Fruit fly (Drosophila melanogaster) whole organism, embryonic: ENCODE measurements around the gene Unr.

Source experiments
- Awh ChIP-seq: fragments of 200-800 bp; sonication (Bioruptor generic); IDR thresholded peaks from 2 replicates; pipeline ENCODE4, ENCODE4 v1.3.6; 2022; ENCODE audit warnings: missing biosample characterization, missing genetic modification characterization
- CG10209 ChIP-seq: fragments of 200-800 bp; sonication (Bioruptor generic); optimal IDR thresholded peaks from 3 replicates; lab custom pipeline; 2017; ENCODE audit warnings: missing biosample characterization, mild to moderate bottlenecking, missing genetic modification characterization, missing genetic modification reagents
- CG10959 ChIP-seq: fragments of 200-800 bp; sonication (Bioruptor generic); IDR thresholded peaks from 2 replicates; pipeline ENCODE4 v1.3.6; 2022; ENCODE audit warnings: missing biosample characterization, missing genetic modification characterization
- CG12299 ChIP-seq: fragments of 200-800 bp; sonication (Bioruptor generic); optimal IDR thresholded peaks from 2 replicates; lab custom pipeline; 2018; ENCODE audit warnings: missing biosample characterization, mild to moderate bottlenecking, missing genetic modification characterization
- CG13424 ChIP-seq: fragments of 200-800 bp; sonication (Bioruptor generic); optimal IDR thresholded peaks from 2 replicates; lab custom pipeline; 2019; ENCODE audit warnings: missing biosample characterization, mild to moderate bottlenecking, missing genetic modification characterization, moderate library complexity
- CG15011 ChIP-seq: fragments of 200-800 bp; sonication (Bioruptor generic); optimal IDR thresholded peaks from 3 replicates; lab custom pipeline; 2018; ENCODE audit warnings: missing biosample characterization, mild to moderate bottlenecking, missing genetic modification characterization
- CG17912 ChIP-seq: fragments of 200-800 bp; sonication (Bioruptor generic); optimal IDR thresholded peaks from 2 replicates; lab custom pipeline; 2018; ENCODE audit warnings: missing biosample characterization, mild to moderate bottlenecking, missing genetic modification characterization
- CG2678 ChIP-seq: fragments of 200-800 bp; sonication (Bioruptor generic); optimal IDR thresholded peaks from 3 replicates; lab custom pipeline; 2019; ENCODE audit warnings: missing biosample characterization, mild to moderate bottlenecking, missing genetic modification characterization, moderate library complexity
- CG31224 ChIP-seq: fragments of 200-800 bp; sonication (Bioruptor generic); IDR thresholded peaks from 2 replicates; pipeline ENCODE4 v1.3.6; 2022; ENCODE audit warnings: missing biosample characterization, missing genetic modification characterization
- CG32772 ChIP-seq: fragments of 200-800 bp; sonication (Bioruptor generic); IDR thresholded peaks from 2 replicates; pipeline ENCODE4 v1.3.6; 2022; ENCODE audit warnings: missing biosample characterization, missing genetic modification characterization
- CG4854 ChIP-seq: fragments of 200-800 bp; sonication (Bioruptor generic); optimal IDR thresholded peaks from 2 replicates; lab custom pipeline; 2016; ENCODE audit warnings: missing biosample characterization, missing genetic modification characterization, inconsistent platforms
- CG5953 ChIP-seq: fragments of 200-800 bp; sonication (Bioruptor generic); IDR thresholded peaks from 2 replicates; pipeline ENCODE4 v1.3.6; 2022; ENCODE audit warnings: missing biosample characterization, missing genetic modification characterization
- CG6791 ChIP-seq: fragments of 200-800 bp; sonication (Bioruptor generic); IDR thresholded peaks from 3 replicates; pipeline ENCODE4 v1.3.6; 2022; ENCODE audit warnings: missing biosample characterization, missing genetic modification characterization; ENCODE audit not compliant: partially characterized antibody
- CG7271 ChIP-seq: fragments of 200-800 bp; sonication (Bioruptor generic); optimal IDR thresholded peaks from 2 replicates; lab custom pipeline; 2018; ENCODE audit warnings: missing biosample characterization, mild to moderate bottlenecking, missing genetic modification characterization, moderate library complexity
- CG9215 ChIP-seq: fragments of 200-800 bp; sonication (Bioruptor generic); IDR thresholded peaks from 2 replicates; pipeline ENCODE4 v1.3.6; 2022; ENCODE audit warnings: missing biosample characterization, missing genetic modification characterization
- Doc2 ChIP-seq: fragments of 200-800 bp; sonication (Bioruptor generic); IDR thresholded peaks from 2 replicates; pipeline ENCODE4 v1.3.6; 2022; ENCODE audit warnings: missing biosample characterization, missing genetic modification characterization
- Fer1 ChIP-seq: fragments of 200-800 bp; sonication (Bioruptor generic); optimal IDR thresholded peaks from 2 replicates; lab custom pipeline; 2017; ENCODE audit warnings: missing biosample characterization, mild to moderate bottlenecking, missing genetic modification characterization
- GATAe ChIP-seq: fragments of 200-800 bp; sonication (Bioruptor generic); conservative IDR thresholded peaks from 2 replicates; pipeline ENCODE4 v1.3.6; 2022; ENCODE audit warnings: missing biosample characterization, missing genetic modification characterization
- Hr78 ChIP-seq, 2 experiments: fragments of 200-800 bp in 1 of 2; fragments of >200 bp in 1 of 2; sonication (Bioruptor generic) in 1 of 2; optimal IDR thresholded peaks; 2 replicates each; lab custom pipeline; 2017 to 2019; ENCODE audit warnings: missing biosample characterization in 2 of 2, missing genetic modification characterization in 2 of 2, mild to moderate bottlenecking in 1 of 2, moderate library complexity in 1 of 2
- Oli ChIP-seq: fragments of 200-800 bp; sonication (Bioruptor generic); optimal IDR thresholded peaks from 2 replicates; lab custom pipeline; 2018; ENCODE audit warnings: missing biosample characterization, mild to moderate bottlenecking, missing genetic modification characterization, moderate library complexity
- Poxn ChIP-seq: fragments of 200-800 bp; sonication (Bioruptor generic); IDR thresholded peaks from 2 replicates; pipeline ENCODE4 v1.3.6; 2022; ENCODE audit warnings: missing biosample characterization, missing genetic modification characterization
- Ravus ChIP-seq: fragments of 200-800 bp; sonication (Bioruptor generic); IDR thresholded peaks from 2 replicates; pipeline ENCODE4 v1.3.6; 2022; ENCODE audit warnings: missing biosample characterization, missing genetic modification characterization
- Rx ChIP-seq: fragments of 200-800 bp; sonication (Bioruptor generic); IDR thresholded peaks from 2 replicates; pipeline ENCODE4 v1.3.6; 2022; ENCODE audit warnings: missing biosample characterization, missing genetic modification characterization
- Taf1 ChIP-seq: fragments of 200-800 bp; sonication (Bioruptor generic); IDR thresholded peaks from 2 replicates; pipeline ENCODE4 v1.3.6; 2022; ENCODE audit warnings: missing biosample characterization, missing genetic modification characterization
- Xbp1 ChIP-seq: fragments of 200-800 bp; sonication (Bioruptor generic); optimal IDR thresholded peaks from 3 replicates; lab custom pipeline; 2016; ENCODE audit warnings: missing biosample characterization, mild to moderate bottlenecking, missing genetic modification characterization
- abd-A ChIP-seq: fragments of 200-800 bp; sonication (Bioruptor generic); optimal IDR thresholded peaks from 3 replicates; lab custom pipeline; 2019; ENCODE audit warnings: missing biosample characterization, mild to moderate bottlenecking, missing genetic modification characterization, moderate library complexity
- ara ChIP-seq: fragments of 200-800 bp; sonication (Bioruptor generic); IDR thresholded peaks from 2 replicates; pipeline ENCODE4 v1.3.6; 2022; ENCODE audit warnings: missing biosample characterization, missing genetic modification characterization
- ato ChIP-seq: fragments of 200-800 bp; sonication (Bioruptor generic); IDR thresholded peaks from 2 replicates; pipeline ENCODE4 v1.3.6; 2022; ENCODE audit warnings: missing biosample characterization, missing genetic modification characterization; ENCODE audit not compliant: partially characterized antibody
- bsh ChIP-seq, 2 experiments: fragments of 200-800 bp; sonication (Bioruptor generic); optimal IDR thresholded peaks; 2 replicates each; lab custom pipeline; 2017 to 2018; ENCODE audit warnings: mild to moderate bottlenecking in 2 of 2, missing biosample characterization in 2 of 2, missing genetic modification characterization in 2 of 2, moderate library complexity in 1 of 2
- chinmo ChIP-seq: fragments of 200-800 bp; sonication (Bioruptor generic); IDR thresholded peaks from 4 replicates; pipeline ENCODE4 v1.3.6; 2022; ENCODE audit warnings: missing biosample characterization, missing genetic modification characterization; ENCODE audit not compliant: partially characterized antibody
- ci ChIP-seq: fragments of 200-800 bp; sonication (Bioruptor generic); IDR thresholded peaks from 3 replicates; pipeline ENCODE4 v1.3.6; 2022; ENCODE audit warnings: missing biosample characterization, missing genetic modification characterization
- crol ChIP-seq: fragments of 200-800 bp; sonication (Bioruptor generic); IDR thresholded peaks from 2 replicates; pipeline ENCODE4 v1.3.6; 2022; ENCODE audit warnings: missing biosample characterization, missing genetic modification characterization
- da ChIP-seq: fragments of 200-800 bp; sonication (Bioruptor generic); optimal IDR thresholded peaks from 2 replicates; lab custom pipeline; 2016; ENCODE audit warnings: missing biosample characterization, missing genetic modification characterization
- dimm ChIP-seq: fragments of 200-800 bp; sonication (Bioruptor generic); IDR thresholded peaks from 2 replicates; pipeline ENCODE4 v1.3.6; 2022; ENCODE audit warnings: missing biosample characterization, missing genetic modification characterization
- dmrt99B ChIP-seq: fragments of 200-800 bp; sonication (Bioruptor generic); optimal IDR thresholded peaks from 2 replicates; lab custom pipeline; 2018; ENCODE audit warnings: missing biosample characterization, mild to moderate bottlenecking, missing genetic modification characterization, moderate library complexity
- esg ChIP-seq: fragments of 200-800 bp; sonication (Bioruptor generic); conservative IDR thresholded peaks from 2 replicates; pipeline ENCODE4 v1.3.6; 2022; ENCODE audit warnings: missing biosample characterization, missing genetic modification characterization
- hkb ChIP-seq, 2 experiments: fragments of 200-800 bp in 1 of 2; fragments of >200 bp in 1 of 2; sonication (Bioruptor generic) in 1 of 2; IDR thresholded peaks in 1 of 2; optimal IDR thresholded peaks in 1 of 2; 2 replicates each; pipeline versions ENCODE4 v1.3.6 to Lab custom; 2017 to 2022; ENCODE audit warnings: missing biosample characterization in 1 of 2, missing genetic modification characterization in 1 of 2
- kah ChIP-seq: fragments of 200-800 bp; sonication (Bioruptor generic); optimal IDR thresholded peaks from 2 replicates; lab custom pipeline; 2018; ENCODE audit warnings: missing biosample characterization, mild to moderate bottlenecking, missing genetic modification characterization
- kni ChIP-seq: fragments of 200-800 bp; sonication (Bioruptor generic); optimal IDR thresholded peaks from 3 replicates; lab custom pipeline; 2017; ENCODE audit warnings: mild to moderate bottlenecking, missing biosample characterization, missing genetic modification reagents, missing genetic modification characterization
- onecut ChIP-seq: fragments of 200-800 bp; sonication (Bioruptor generic); IDR thresholded peaks from 2 replicates; pipeline ENCODE4 v1.3.6; 2022; ENCODE audit warnings: missing biosample characterization, missing genetic modification characterization
- pita ChIP-seq: fragments of 200-800 bp; sonication (Bioruptor generic); optimal IDR thresholded peaks from 2 replicates; lab custom pipeline; 2017; ENCODE audit warnings: missing biosample characterization, mild to moderate bottlenecking, missing genetic modification characterization
- pnt ChIP-seq: fragments of 200-800 bp; sonication (Bioruptor generic); optimal IDR thresholded peaks from 3 replicates; lab custom pipeline; 2016; ENCODE audit warnings: missing biosample characterization, missing genetic modification characterization
- prd ChIP-seq, 3 experiments: fragments of >200 bp in 2 of 3; fragments of 200-800 bp in 1 of 3; sonication (Bioruptor generic) in 1 of 3; optimal IDR thresholded peaks in 2 of 3; IDR thresholded peaks in 1 of 3; 2 replicates in 2 of 3; 3 replicates in 1 of 3; pipeline versions ENCODE4 v1.3.6 to Lab custom; 2017 to 2022; ENCODE audit warnings: missing biosample characterization in 1 of 3, missing genetic modification characterization in 1 of 3
- ro ChIP-seq: fragments of 200-800 bp; sonication (Bioruptor generic); IDR thresholded peaks from 2 replicates; pipeline ENCODE4 v1.3.6; 2022; ENCODE audit warnings: missing biosample characterization, missing genetic modification characterization
- sd ChIP-seq: fragments of 200-800 bp; sonication (Bioruptor generic); optimal IDR thresholded peaks from 3 replicates; lab custom pipeline; 2018; ENCODE audit warnings: missing biosample characterization, mild to moderate bottlenecking, missing genetic modification characterization, moderate library complexity
- tin ChIP-seq: fragments of 200-800 bp; sonication (Bioruptor generic); optimal IDR thresholded peaks from 3 replicates; lab custom pipeline; 2016; ENCODE audit warnings: missing biosample characterization, missing genetic modification characterization
- trh ChIP-seq: fragments of 200-800 bp; sonication (Bioruptor generic); optimal IDR thresholded peaks from 2 replicates; lab custom pipeline; 2016; ENCODE audit warnings: missing biosample characterization, missing genetic modification characterization
- vvl ChIP-seq: fragments of 200-800 bp; sonication (Bioruptor generic); IDR thresholded peaks from 2 replicates; pipeline ENCODE4 v1.3.6; 2022; ENCODE audit warnings: missing biosample characterization, missing genetic modification characterization
- wdn ChIP-seq: fragments of 200-800 bp; sonication (Bioruptor generic); IDR thresholded peaks from 2 replicates; pipeline ENCODE4 v1.3.6; 2022; ENCODE audit warnings: missing biosample characterization, missing genetic modification characterization
- wor ChIP-seq: fragments of 200-800 bp; sonication (Bioruptor generic); IDR thresholded peaks from 2 replicates; pipeline ENCODE4 v1.3.6; 2022; ENCODE audit warnings: missing biosample characterization, missing genetic modification characterization

Unr gene

DNA sequence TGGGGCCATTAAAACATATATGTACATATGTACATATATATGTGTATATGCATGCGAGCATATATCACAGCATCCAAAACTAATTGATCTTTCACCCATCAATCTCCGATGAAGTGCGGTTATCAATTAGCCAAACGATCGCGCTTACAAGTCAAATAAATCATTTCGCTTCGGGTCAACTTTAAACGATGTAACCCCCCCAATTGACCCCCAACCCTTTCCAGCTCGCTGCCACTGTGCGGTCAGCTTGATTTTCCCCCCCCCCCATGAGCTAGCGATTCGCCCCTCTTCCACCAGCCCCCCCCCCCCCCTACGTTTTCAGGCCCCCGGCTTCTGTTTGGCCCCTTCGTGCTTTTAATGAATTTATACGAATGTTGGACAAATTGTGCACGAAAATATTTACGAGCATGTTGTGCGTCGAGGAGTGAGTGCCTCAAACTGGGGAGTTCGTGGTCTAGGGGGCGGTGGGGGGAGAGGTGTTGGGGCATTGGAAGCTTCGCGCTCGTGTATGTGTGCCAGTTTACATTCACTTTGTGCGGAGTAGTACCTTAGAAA, 22.5 kb downstream of the Unr start:
- no peak for TF ChIP-seq GATAe (GFP tag; lab: Robert Waterston, UW)
- no peak for TF ChIP-seq da (GFP tag; lab: Kevin White, UChicago)
- no peak for TF ChIP-seq pita
- no peak for TF ChIP-seq CG31224 (GFP tag; lab: Robert Waterston, UW)
- 0 out of 4 replicates have a peak, but pooled peaks have one; percentile 28 for TF ChIP-seq chinmo (GFP tag; lab: Robert Waterston, UW)
- no peak for TF ChIP-seq trh (GFP tag; lab: Kevin White, UChicago)
- TF ChIP-seq esg (GFP tag; lab: Robert Waterston, UW): no peak
- TF ChIP-seq CG6791 (GFP tag; lab: Robert Waterston, UW): no peak
- no peak for TF ChIP-seq Rx
- TF ChIP-seq prd (optimal IDR thresholded peaks at IDR 0.05; lab: Kevin White, UChicago): no peak
- no peak for TF ChIP-seq prd (GFP tag; IDR thresholded peaks at IDR 0.05; lab: Robert Waterston, UW)
- TF ChIP-seq Taf1: no peak
- TF ChIP-seq CG15011 (GFP tag; lab: Kevin White, UChicago): no peak
- TF ChIP-seq CG5953 (GFP tag; lab: Robert Waterston, UW): no peak
- TF ChIP-seq dmrt99B (tag; lab: Kevin White, UChicago): no peak
- TF ChIP-seq kni (GFP tag; lab: Kevin White, UChicago): peak; percentile 29
- peak; percentile 16 for TF ChIP-seq sd
- no peak for TF ChIP-seq kah
- no peak for TF ChIP-seq vvl (GFP tag; lab: Robert Waterston, UW)
- TF ChIP-seq ci (GFP tag; lab: Robert Waterston, UW): no peak
- TF ChIP-seq Ravus (GFP tag; lab: Robert Waterston, UW): no peak
- TF ChIP-seq abd-A (tag; lab: Kevin White, UChicago): no peak
- no peak for TF ChIP-seq ro (GFP tag; lab: Robert Waterston, UW)
- TF ChIP-seq CG12299 (tag; lab: Kevin White, UChicago): no peak
- TF ChIP-seq hkb (optimal IDR thresholded peaks at IDR 0.05; lab: Kevin White, UChicago): no peak
- TF ChIP-seq hkb (GFP tag; IDR thresholded peaks at IDR 0.05; lab: Robert Waterston, UW): no peak
- no peak for TF ChIP-seq CG32772 (GFP tag; lab: Robert Waterston, UW)
- no peak for TF ChIP-seq ara (GFP tag; lab: Robert Waterston, UW)
- no peak for TF ChIP-seq CG9215 (GFP tag; lab: Robert Waterston, UW)
- TF ChIP-seq CG4854 (GFP tag; lab: Kevin White, UChicago): no peak
- TF ChIP-seq wor: no peak
- TF ChIP-seq bsh (GFP tag; optimal IDR thresholded peaks at IDR 0.05; lab: Kevin White, UChicago): no peak
- TF ChIP-seq dimm (GFP tag; lab: Robert Waterston, UW): no peak
- no peak for TF ChIP-seq pnt (GFP tag; lab: Kevin White, UChicago)
- TF ChIP-seq Awh (GFP tag; lab: Robert Waterston, UW): no peak
- TF ChIP-seq Fer1: no peak
- no peak for TF ChIP-seq onecut (GFP tag; lab: Robert Waterston, UW)
- no peak for TF ChIP-seq CG10959
- TF ChIP-seq CG7271 (tag; lab: Kevin White, UChicago): no peak
- no peak for TF ChIP-seq Doc2 (GFP tag; lab: Robert Waterston, UW)
- TF ChIP-seq crol (GFP tag; lab: Robert Waterston, UW): peak; percentile 90
- no peak for TF ChIP-seq Xbp1 (GFP tag; lab: Kevin White, UChicago)
- TF ChIP-seq Hr78 (GFP tag; optimal IDR thresholded peaks at IDR 0.05; lab: Kevin White, UChicago): peak in 1 of 2 experiments; percentile 98
- no peak for TF ChIP-seq CG2678 (tag; lab: Kevin White, UChicago)
- TF ChIP-seq CG13424 (tag; lab: Kevin White, UChicago): no peak
- no peak for TF ChIP-seq ato (GFP tag; lab: Robert Waterston, UW)
- TF ChIP-seq tin (GFP tag; lab: Kevin White, UChicago): no peak
- TF ChIP-seq Oli: no peak
- TF ChIP-seq wdn (GFP tag; lab: Robert Waterston, UW): no peak
- no peak for TF ChIP-seq CG10209
- no peak for TF ChIP-seq CG17912
- TF ChIP-seq Poxn (GFP tag; lab: Robert Waterston, UW): no peak
